Worm (Caenorhabditis elegans) whole organism, L1 larva: Measurements from ENCODE around the gene fig-1.

ENCODE experiments used
- mdl-1 ChIP-seq, 2 experiments: fragments of 150-350 bp; optimal IDR thresholded peaks; 2 replicates each; lab custom pipeline; 2014 to 2017; ENCODE audit warnings: missing biosample characterization in 2 of 2, missing genetic modification characterization in 2 of 2, inconsistent platforms in 1 of 2
- mep-1 ChIP-seq: fragments of 150-350 bp; optimal IDR thresholded peaks from 2 replicates; lab custom pipeline; 2014; ENCODE audit warnings: missing biosample characterization, missing genetic modification characterization
- snpc-4 ChIP-seq: fragments of 150-350 bp; optimal IDR thresholded peaks from 2 replicates; lab custom pipeline; 2014; ENCODE audit warnings: missing biosample characterization, missing genetic modification characterization

DNA sequence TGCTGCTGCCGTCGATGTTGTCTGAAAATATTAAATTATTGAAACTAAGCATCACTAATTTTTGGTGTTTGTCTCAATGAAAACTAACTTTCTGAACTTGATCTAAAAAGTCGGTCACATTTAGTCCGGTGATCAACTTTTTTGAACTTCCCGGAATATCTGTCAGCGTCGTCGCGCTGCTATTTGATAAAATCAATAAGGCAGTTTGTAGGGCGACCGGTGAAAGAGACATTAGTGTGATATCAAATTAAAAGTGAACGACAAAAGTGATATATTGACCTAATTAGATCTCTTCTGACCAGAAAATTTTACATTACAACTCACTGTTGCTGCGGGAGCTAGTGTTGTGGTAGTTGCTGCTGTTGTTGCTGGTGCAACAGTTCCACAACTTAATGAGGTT, 10.1 kb downstream of the fig-1 start:
- TF ChIP-seq mep-1 (tag; lab: Kevin White, UChicago) (no peak), snpc-4 (tag; lab: Kevin White, UChicago) (no peak), mdl-1 (tag; optimal IDR thresholded peaks at IDR 0.05; lab: Kevin White, UChicago) (no peak)
